Fruit fly (Drosophila melanogaster) whole organism, pupa: Measurements from ENCODE around the gene Rfx.

Source experiments
- CG10348 ChIP-seq: fragments of 200-800 bp; sonication (Bioruptor generic); IDR thresholded peaks from 2 replicates; pipeline ENCODE4 v1.3.6; 2022; ENCODE audit warnings: missing biosample characterization, missing genetic modification characterization
- CG13204 ChIP-seq: fragments of 200-800 bp; sonication (Bioruptor generic); optimal IDR thresholded peaks from 2 replicates; lab custom pipeline; 2018; ENCODE audit warnings: missing biosample characterization, mild to moderate bottlenecking, missing genetic modification characterization, moderate library complexity
- CG14655 ChIP-seq: fragments of 200-800 bp; sonication (Bioruptor generic); optimal IDR thresholded peaks from 3 replicates; lab custom pipeline; 2017; ENCODE audit warnings: mild to moderate bottlenecking, missing biosample characterization, missing genetic modification reagents, missing genetic modification characterization
- CG15710 ChIP-seq: fragments of 200-800 bp; sonication (Bioruptor generic); optimal IDR thresholded peaks from 2 replicates; lab custom pipeline; 2018; ENCODE audit warnings: missing biosample characterization, mild to moderate bottlenecking, missing genetic modification characterization, moderate library complexity
- CG17806 ChIP-seq: fragments of 200-800 bp; sonication (Bioruptor generic); optimal IDR thresholded peaks from 2 replicates; lab custom pipeline; 2018; ENCODE audit warnings: missing biosample characterization, mild to moderate bottlenecking, missing genetic modification characterization, moderate library complexity
- CG32121 ChIP-seq: fragments of 200-800 bp; sonication (Bioruptor generic); IDR thresholded peaks from 2 replicates; pipeline ENCODE4 v1.3.6; 2022; ENCODE audit warnings: missing biosample characterization, missing genetic modification characterization
- CG34367 ChIP-seq: fragments of 200-800 bp; sonication (Bioruptor generic); optimal IDR thresholded peaks from 2 replicates; lab custom pipeline; 2018; ENCODE audit warnings: missing biosample characterization, mild to moderate bottlenecking, missing genetic modification characterization
- CG4496 ChIP-seq: fragments of 200-800 bp; sonication (Bioruptor generic); IDR thresholded peaks from 3 replicates; pipeline ENCODE4 v1.3.6; 2022; ENCODE audit warnings: missing biosample characterization, missing genetic modification characterization
- CG8159 ChIP-seq: fragments of 200-800 bp; sonication (Bioruptor generic); optimal IDR thresholded peaks from 3 replicates; lab custom pipeline; 2018; ENCODE audit warnings: missing biosample characterization, mild to moderate bottlenecking, missing genetic modification characterization, moderate library complexity
- CG8301 ChIP-seq: fragments of 200-800 bp; sonication (Bioruptor generic); optimal IDR thresholded peaks from 2 replicates; lab custom pipeline; 2018; ENCODE audit warnings: missing biosample characterization, mild to moderate bottlenecking, missing genetic modification characterization
- CG9948 ChIP-seq: fragments of 200-800 bp; sonication (Bioruptor generic); optimal IDR thresholded peaks from 2 replicates; lab custom pipeline; 2018; ENCODE audit warnings: missing biosample characterization, mild to moderate bottlenecking, missing genetic modification characterization, moderate library complexity
- D1 ChIP-seq: fragments of 200-800 bp; sonication (Bioruptor generic); optimal IDR thresholded peaks from 2 replicates; lab custom pipeline; 2018; ENCODE audit warnings: missing biosample characterization, mild to moderate bottlenecking, missing genetic modification characterization, moderate library complexity
- EcR ChIP-seq: fragments of 200-800 bp; sonication (Bioruptor generic); optimal IDR thresholded peaks from 3 replicates; lab custom pipeline; 2019; ENCODE audit warnings: missing biosample characterization, missing genetic modification characterization, mild to moderate bottlenecking, moderate library complexity, missing genetic modification reagents
- Ets98B ChIP-seq: fragments of 200-800 bp; sonication (Bioruptor generic); IDR thresholded peaks from 2 replicates; pipeline ENCODE4 v1.3.6; 2022; ENCODE audit warnings: missing biosample characterization, missing genetic modification characterization
- Pif1A ChIP-seq: fragments of 200-800 bp; sonication (Bioruptor generic); optimal IDR thresholded peaks from 3 replicates; lab custom pipeline; 2016; ENCODE audit warnings: missing biosample characterization, missing genetic modification characterization
- Pif1B ChIP-seq: fragments of 200-800 bp; sonication (Bioruptor generic); optimal IDR thresholded peaks from 3 replicates; lab custom pipeline; 2016; ENCODE audit warnings: missing biosample characterization, missing genetic modification characterization
- Snoo ChIP-seq: fragments of 200-800 bp; sonication (Bioruptor generic); optimal IDR thresholded peaks from 3 replicates; lab custom pipeline; 2017; ENCODE audit warnings: missing biosample characterization, mild to moderate bottlenecking, missing genetic modification characterization, inconsistent platforms
- fd96Ca ChIP-seq: fragments of 200-800 bp; sonication (Bioruptor generic); IDR thresholded peaks from 3 replicates; pipeline ENCODE4 v1.3.6; 2022; ENCODE audit warnings: missing biosample characterization, missing genetic modification characterization
- gl ChIP-seq: fragments of 200-800 bp; sonication (Bioruptor generic); optimal IDR thresholded peaks from 2 replicates; lab custom pipeline; 2018; ENCODE audit warnings: missing biosample characterization, mild to moderate bottlenecking, missing genetic modification characterization

The Rfx gene

DNA sequence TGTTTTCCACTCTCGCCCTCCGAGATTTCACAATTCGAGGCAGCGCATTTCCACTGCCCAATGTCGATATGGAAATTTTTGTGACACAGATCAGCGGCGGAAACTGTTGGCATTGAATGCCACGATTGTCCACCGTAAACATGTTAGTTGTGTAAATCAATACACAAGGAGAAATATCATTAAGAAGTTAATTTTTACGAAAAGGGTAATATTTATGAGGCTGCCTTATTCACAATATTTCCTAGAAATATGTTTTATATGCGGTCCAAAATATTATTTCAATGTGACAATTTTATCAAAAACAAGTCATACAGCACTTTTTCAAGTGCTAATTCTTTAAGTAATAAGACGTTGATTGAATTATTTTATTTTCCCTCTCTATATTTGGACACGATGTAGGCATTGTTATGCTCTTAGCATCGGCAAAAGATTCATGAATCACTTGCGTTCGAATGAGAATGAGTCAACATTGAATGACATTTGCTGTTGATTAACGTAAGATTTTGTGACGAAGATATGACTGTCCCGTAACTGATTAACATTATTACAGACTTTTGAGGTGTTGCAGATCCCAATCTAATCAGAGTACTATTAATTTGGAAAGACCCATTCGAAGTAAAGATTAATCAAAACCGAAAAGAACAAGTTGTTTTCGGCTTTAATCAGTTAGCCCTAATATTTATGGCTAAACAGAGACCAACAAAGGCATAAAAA is 15.9 kb upstream of the Rfx start:
- no peak for TF ChIP-seq gl (tag; lab: Kevin White, UChicago)
- TF ChIP-seq CG15710 (tag; lab: Kevin White, UChicago) = peak; percentile 9
- peak; percentile 59 for TF ChIP-seq CG4496 (GFP tag; lab: Robert Waterston, UW)
- peak; percentile 23; the same call in 1 of the 2 replicates for TF ChIP-seq Ets98B (GFP tag; lab: Robert Waterston, UW)
- TF ChIP-seq CG9948 (tag; lab: Kevin White, UChicago) = peak; percentile 14
- TF ChIP-seq CG34367 (tag; lab: Kevin White, UChicago) = no peak
- TF ChIP-seq CG10348 (GFP tag; lab: Robert Waterston, UW) = no peak
- peak; percentile 45; the same call in 1 of the 2 replicates for TF ChIP-seq CG32121 (GFP tag; lab: Robert Waterston, UW)
- TF ChIP-seq CG17806 (tag; lab: Kevin White, UChicago) = peak; percentile 28

DNA sequence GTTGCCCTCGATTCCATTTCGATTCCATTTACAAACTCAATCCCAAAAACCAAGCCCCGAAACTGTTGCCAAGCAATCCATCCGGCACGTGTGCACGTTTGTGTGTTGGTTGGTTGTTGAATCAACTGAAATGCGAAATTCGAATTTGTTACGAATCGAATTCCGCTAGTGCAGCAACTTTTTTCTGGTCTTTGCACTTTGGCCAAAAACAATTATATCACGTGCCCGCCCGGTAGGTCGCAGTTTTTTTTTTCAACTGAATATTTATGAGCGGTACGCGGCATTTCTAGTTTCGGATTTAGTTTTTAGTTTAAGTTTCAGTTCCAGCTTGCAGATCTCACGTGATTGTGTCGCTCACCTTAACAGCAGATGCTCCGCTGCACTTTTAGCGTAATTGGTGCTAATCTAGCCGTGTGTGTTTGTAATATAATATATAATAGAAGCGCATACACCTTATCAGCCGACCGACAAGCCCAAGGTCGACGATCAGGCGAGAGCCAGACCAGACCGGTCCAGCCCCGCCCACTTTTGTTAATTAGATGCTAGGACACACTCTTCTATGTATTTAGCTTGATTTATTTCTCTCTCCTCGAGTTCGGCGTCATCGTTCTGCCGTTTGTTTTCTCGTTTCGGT is 15.3 kb upstream of the Rfx start:
- TF ChIP-seq CG32121 (GFP tag; lab: Robert Waterston, UW) (no peak), CG14655 (no peak), EcR (GFP tag; lab: Kevin White, UChicago) (peak; percentile 48), CG10348 (GFP tag; lab: Robert Waterston, UW) (no peak), Pif1A (GFP tag; lab: Kevin White, UChicago) (no peak), CG8159 (tag; lab: Kevin White, UChicago) (no peak)

dm6 chr3R:10392539-10392919 is 14.7 kb upstream of the Rfx start:
- TF ChIP-seq EcR (GFP tag; lab: Kevin White, UChicago) (peak; percentile 83), CG13204 (GFP tag; lab: Kevin White, UChicago) (no peak)

dm6 chr3R:10391863-10392538 is 14.1 kb upstream of the Rfx start:
- TF ChIP-seq EcR (GFP tag; lab: Kevin White, UChicago) = peak; percentile 82
- no peak for TF ChIP-seq CG9948 (tag; lab: Kevin White, UChicago)
- no peak for TF ChIP-seq CG32121 (GFP tag; lab: Robert Waterston, UW)
- TF ChIP-seq CG4496 (GFP tag; lab: Robert Waterston, UW) = 0 out of 3 replicates have a peak, but pooled peaks have one; percentile 39
- TF ChIP-seq fd96Ca = 0 out of 3 replicates have a peak, but pooled peaks have one; percentile 35
- no peak for TF ChIP-seq Pif1A (GFP tag; lab: Kevin White, UChicago)

- peak; percentile 34 for TF ChIP-seq gl (tag; lab: Kevin White, UChicago)
- TF ChIP-seq Snoo (tag; lab: Kevin White, UChicago) = peak; percentile 28
- TF ChIP-seq Pif1B (GFP tag; lab: Kevin White, UChicago) = peak; percentile 63
- peak; percentile 53 for TF ChIP-seq Pif1A (GFP tag; lab: Kevin White, UChicago)
- no peak for TF ChIP-seq CG32121 (GFP tag; lab: Robert Waterston, UW)
- TF ChIP-seq fd96Ca = no peak
- no peak for TF ChIP-seq CG10348 (GFP tag; lab: Robert Waterston, UW)
- no peak for TF ChIP-seq CG34367 (tag; lab: Kevin White, UChicago)
- TF ChIP-seq CG8301 (tag; lab: Kevin White, UChicago) = no peak
- no peak for TF ChIP-seq CG8159 (tag; lab: Kevin White, UChicago)
- TF ChIP-seq D1 (tag; lab: Kevin White, UChicago) = no peak
- TF ChIP-seq CG4496 (GFP tag; lab: Robert Waterston, UW) = 0 out of 3 replicates have a peak, but pooled peaks have one; percentile 33
- no peak for TF ChIP-seq EcR (GFP tag; lab: Kevin White, UChicago)
These were observed 13.1 kb upstream of the Rfx start for dm6 chr3R:10390914-10391377.

- TF ChIP-seq CG15710 (tag; lab: Kevin White, UChicago) = no peak
- TF ChIP-seq EcR (GFP tag; lab: Kevin White, UChicago) = peak; percentile 4
- TF ChIP-seq CG8301 (tag; lab: Kevin White, UChicago) = no peak
- no peak for TF ChIP-seq CG34367 (tag; lab: Kevin White, UChicago)
- no peak for TF ChIP-seq CG10348 (GFP tag; lab: Robert Waterston, UW)
- peak; percentile 50 for TF ChIP-seq CG32121 (GFP tag; lab: Robert Waterston, UW)
- TF ChIP-seq D1 (tag; lab: Kevin White, UChicago) = no peak
These were observed 12.1 kb upstream of the Rfx start for dm6 chr3R:10389877-10390468.
